Worm (Caenorhabditis elegans) whole organism, late embryonic: ENCODE data around the gene sri-30.

Experiments
- F13H6.1 ChIP-seq: sonication (generic microtip); optimal IDR thresholded peaks from 2 replicates; lab custom pipeline; 2016; ENCODE audit warnings: missing genetic modification characterization, missing compliant biosample characterization
- ets-4 ChIP-seq: sonication (generic microtip); optimal IDR thresholded peaks from 2 replicates; lab custom pipeline; 2016; ENCODE audit warnings: missing genetic modification characterization, missing compliant biosample characterization
- lim-6 ChIP-seq: sonication (generic microtip); optimal IDR thresholded peaks from 2 replicates; lab custom pipeline; 2016; ENCODE audit warnings: missing genetic modification characterization, missing compliant biosample characterization
- npax-4 ChIP-seq: sonication (generic microtip); optimal IDR thresholded peaks from 2 replicates; lab custom pipeline; 2016; ENCODE audit warnings: missing genetic modification characterization, missing compliant biosample characterization
- unc-55 ChIP-seq: sonication (generic microtip); optimal IDR thresholded peaks from 2 replicates; lab custom pipeline; 2017; ENCODE audit warnings: missing biosample characterization, missing genetic modification reagents, missing genetic modification characterization

ce11 chrII:3062222-3062621 is 16.2 kb downstream of the sri-30 start:
- TF ChIP-seq ets-4 = no peak
- no peak for TF ChIP-seq lim-6 (tag; lab: Kevin White, UChicago)
- TF ChIP-seq npax-4 (tag; lab: Kevin White, UChicago) = no peak
- TF ChIP-seq unc-55 (GFP tag; lab: Kevin White, UChicago) = no peak
- no peak for TF ChIP-seq F13H6.1
